Worm (Caenorhabditis elegans) whole organism, L2 larva: ENCODE data around the gene sre-44.

Experiments used
- C34F6.9 ChIP-seq: fragments of 150-350 bp; optimal IDR thresholded peaks from 2 replicates; lab custom pipeline; 2014; ENCODE audit warnings: missing biosample characterization, missing genetic modification characterization
- F13H6.1 ChIP-seq: sonication (generic microtip); optimal IDR thresholded peaks from 2 replicates; lab custom pipeline; 2016; ENCODE audit warnings: missing genetic modification characterization, missing compliant biosample characterization
- R02D3.7 ChIP-seq: fragments of 150-350 bp; optimal IDR thresholded peaks from 2 replicates; lab custom pipeline; 2014; ENCODE audit warnings: missing biosample characterization, missing genetic modification characterization
- alr-1 ChIP-seq: fragments of 150-350 bp; optimal IDR thresholded peaks from 2 replicates; lab custom pipeline; 2014; ENCODE audit warnings: missing biosample characterization, missing genetic modification characterization
- aly-2 ChIP-seq: fragments of 150-350 bp; optimal IDR thresholded peaks from 2 replicates; lab custom pipeline; 2014; ENCODE audit warnings: missing biosample characterization, missing genetic modification characterization
- ceh-82 ChIP-seq: fragments of 150-350 bp; optimal IDR thresholded peaks from 2 replicates; lab custom pipeline; 2014; ENCODE audit warnings: missing biosample characterization, missing genetic modification characterization
- dmd-4 ChIP-seq: sonication (generic microtip); optimal IDR thresholded peaks from 2 replicates; lab custom pipeline; 2017; ENCODE audit warnings: missing biosample characterization, missing genetic modification characterization
- elt-1 ChIP-seq: fragments of 150-350 bp; optimal IDR thresholded peaks from 2 replicates; lab custom pipeline; 2014; ENCODE audit warnings: missing biosample characterization, missing genetic modification characterization
- fos-1 ChIP-seq: fragments of 150-350 bp; optimal IDR thresholded peaks from 2 replicates; lab custom pipeline; 2014; ENCODE audit warnings: missing biosample characterization, missing genetic modification characterization
- gmeb-1 ChIP-seq: fragments of 150-350 bp; optimal IDR thresholded peaks from 2 replicates; lab custom pipeline; 2014; ENCODE audit warnings: missing biosample characterization, missing genetic modification characterization
- lin-11 ChIP-seq: fragments of 150-350 bp; sonication (generic microtip); optimal IDR thresholded peaks from 2 replicates; lab custom pipeline; 2014; ENCODE audit warnings: missing biosample characterization, missing genetic modification characterization, inconsistent platforms, mixed read lengths
- lin-39 ChIP-seq: fragments of 150-350 bp; optimal IDR thresholded peaks from 2 replicates; lab custom pipeline; 2014; ENCODE audit warnings: missing biosample characterization, missing genetic modification reagents, missing genetic modification characterization
- lsy-2 ChIP-seq, 2 experiments: fragments of 150-350 bp in 1 of 2; sonication (generic microtip) in 1 of 2; optimal IDR thresholded peaks; 2 replicates each; lab custom pipeline; 2014 to 2017; ENCODE audit warnings: missing biosample characterization in 2 of 2, missing genetic modification characterization in 2 of 2
- nhr-10 ChIP-seq: sonication (generic microtip); optimal IDR thresholded peaks from 2 replicates; lab custom pipeline; 2017; ENCODE audit warnings: missing biosample characterization, missing genetic modification characterization
- nhr-12 ChIP-seq: fragments of 150-350 bp; optimal IDR thresholded peaks from 2 replicates; lab custom pipeline; 2014; ENCODE audit warnings: missing biosample characterization, missing genetic modification characterization
- nhr-129 ChIP-seq: fragments of 150-350 bp; optimal IDR thresholded peaks from 2 replicates; lab custom pipeline; 2014; ENCODE audit warnings: missing biosample characterization, missing genetic modification characterization
- nhr-21 ChIP-seq: fragments of 150-350 bp; optimal IDR thresholded peaks from 2 replicates; lab custom pipeline; 2014; ENCODE audit warnings: missing biosample characterization, missing genetic modification characterization
- nhr-23 ChIP-seq: fragments of 150-350 bp; optimal IDR thresholded peaks from 2 replicates; lab custom pipeline; 2014; ENCODE audit warnings: missing biosample characterization, missing genetic modification reagents, missing genetic modification characterization
- peb-1 ChIP-seq: fragments of 150-350 bp; optimal IDR thresholded peaks from 2 replicates; lab custom pipeline; 2014; ENCODE audit warnings: missing biosample characterization, missing genetic modification characterization
- sem-4 ChIP-seq: fragments of 150-350 bp; optimal IDR thresholded peaks from 2 replicates; lab custom pipeline; 2014; ENCODE audit warnings: missing biosample characterization, missing genetic modification reagents, missing genetic modification characterization
- skn-1 ChIP-seq: sonication (generic microtip); optimal IDR thresholded peaks from 2 replicates; lab custom pipeline; 2017; ENCODE audit warnings: missing biosample characterization, missing genetic modification characterization
- sma-3 ChIP-seq: sonication (generic microtip); optimal IDR thresholded peaks from 2 replicates; lab custom pipeline; 2016; ENCODE audit warnings: missing genetic modification reagents, missing genetic modification characterization, missing compliant biosample characterization
- sma-9 ChIP-seq, 2 experiments: fragments of 150-350 bp in 1 of 2; sonication (generic microtip) in 1 of 2; optimal IDR thresholded peaks; 2 replicates each; lab custom pipeline; 2014 to 2016; ENCODE audit warnings: missing genetic modification characterization in 2 of 2, mild to moderate bottlenecking in 1 of 2, missing biosample characterization in 1 of 2, missing compliant biosample characterization in 1 of 2, missing genetic modification reagents in 1 of 2, moderate library complexity in 1 of 2
- unc-39 ChIP-seq: fragments of 150-350 bp; optimal IDR thresholded peaks from 2 replicates; lab custom pipeline; 2014; ENCODE audit warnings: missing biosample characterization, missing genetic modification characterization
- zag-1 ChIP-seq: fragments of 150-350 bp; optimal IDR thresholded peaks from 2 replicates; lab custom pipeline; 2014; ENCODE audit warnings: missing biosample characterization, missing genetic modification characterization
- ztf-11 ChIP-seq: sonication (generic microtip); optimal IDR thresholded peaks from 2 replicates; lab custom pipeline; 2017; ENCODE audit warnings: missing biosample characterization, missing genetic modification characterization

Gene sre-44

DNA sequence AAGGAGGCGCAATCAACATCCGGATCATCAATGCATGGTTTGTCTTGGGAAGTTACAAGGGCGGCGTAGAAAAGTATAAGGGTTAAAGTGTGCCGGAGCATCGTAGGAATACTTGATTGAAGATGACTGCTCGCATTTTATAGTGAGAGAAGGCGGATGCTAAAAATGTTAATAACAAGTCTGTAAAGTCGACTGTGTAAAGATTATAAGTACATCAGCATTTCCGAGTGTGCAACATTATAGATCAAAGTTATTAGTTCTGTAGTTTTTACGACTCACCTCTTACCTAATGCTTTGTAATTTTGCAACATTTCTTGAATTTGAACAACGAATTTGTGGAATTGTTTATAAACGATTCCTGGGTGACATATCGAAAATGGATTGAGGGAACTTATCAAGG lies 45.5 kb downstream of the sre-44 start, which contains the start of gene Y39G8B.7:
TSS of gene Y39G8B.7 (minus strand) at position 101 of the 400 bp plus-strand sequence.
- TF ChIP-seq sma-3 (GFP tag; lab: Kevin White, UChicago) = no peak
- TF ChIP-seq nhr-12 (tag; lab: Kevin White, UChicago) = no peak
- TF ChIP-seq F13H6.1 (tag; lab: Kevin White, UChicago) = no peak
- no peak for TF ChIP-seq dmd-4 (tag; lab: Kevin White, UChicago)
- no peak for TF ChIP-seq fos-1 (tag; lab: Kevin White, UChicago)
- no peak for TF ChIP-seq ceh-82 (tag; lab: Kevin White, UChicago)
- no peak for TF ChIP-seq elt-1
- TF ChIP-seq sma-9 (GFP tag; optimal IDR thresholded peaks at IDR 0.05; lab: Kevin White, UChicago) = no peak
- no peak for TF ChIP-seq sma-9 (tag; optimal IDR thresholded peaks at IDR 0.05; lab: Kevin White, UChicago)
- TF ChIP-seq peb-1 (tag; lab: Kevin White, UChicago) = no peak
- TF ChIP-seq gmeb-1 (tag; lab: Kevin White, UChicago) = no peak
- no peak for TF ChIP-seq C34F6.9 (tag; lab: Kevin White, UChicago)
- TF ChIP-seq aly-2 (tag; lab: Kevin White, UChicago) = no peak
- no peak for TF ChIP-seq skn-1 (tag; lab: Kevin White, UChicago)
- TF ChIP-seq nhr-129 = no peak
- TF ChIP-seq ztf-11 = no peak
- no peak for TF ChIP-seq R02D3.7 (tag; lab: Kevin White, UChicago)
- no peak for TF ChIP-seq unc-39 (tag; lab: Kevin White, UChicago)
- TF ChIP-seq nhr-10 (tag; lab: Kevin White, UChicago) = no peak
- TF ChIP-seq, all 48 proteins: peak for 0

DNA sequence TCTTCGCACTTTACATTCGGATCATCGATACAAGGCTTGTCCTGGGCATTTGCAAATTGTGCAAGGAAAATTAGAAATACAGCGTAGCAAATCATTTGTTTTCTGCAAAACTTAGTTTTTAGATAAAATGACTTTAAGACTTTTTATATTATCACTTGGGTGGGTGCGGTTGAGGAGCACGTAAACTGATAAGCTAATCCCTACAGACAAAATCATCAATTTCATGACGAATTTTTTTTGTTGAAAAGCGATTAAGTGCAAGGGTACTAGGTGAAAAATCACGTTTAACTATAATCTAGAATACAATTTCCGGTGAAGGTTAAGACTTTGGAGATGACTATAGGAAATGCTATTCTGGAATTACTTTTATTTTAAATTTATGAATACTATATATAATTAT lies 48.1 kb downstream of the sre-44 start, which contains the start of gene F01D5.1:
TSS of gene F01D5.1 (minus strand) at position 105 of the 400 bp plus-strand sequence.
- TF ChIP-seq sma-9 (GFP tag; optimal IDR thresholded peaks at IDR 0.05; lab: Kevin White, UChicago) (peak; percentile 56), sma-9 (tag; optimal IDR thresholded peaks at IDR 0.05; lab: Kevin White, UChicago) (no peak), ztf-11 (no peak), gmeb-1 (tag; lab: Kevin White, UChicago) (no peak), fos-1 (tag; lab: Kevin White, UChicago) (peak; percentile 42), lin-11 (no peak), nhr-23 (tag; lab: Kevin White, UChicago) (no peak), nhr-21 (tag; lab: Kevin White, UChicago) (no peak), sem-4 (tag; lab: Kevin White, UChicago) (no peak), aly-2 (tag; lab: Kevin White, UChicago) (no peak), alr-1 (tag; lab: Kevin White, UChicago) (no peak), zag-1 (tag; lab: Kevin White, UChicago) (no peak)

DNA sequence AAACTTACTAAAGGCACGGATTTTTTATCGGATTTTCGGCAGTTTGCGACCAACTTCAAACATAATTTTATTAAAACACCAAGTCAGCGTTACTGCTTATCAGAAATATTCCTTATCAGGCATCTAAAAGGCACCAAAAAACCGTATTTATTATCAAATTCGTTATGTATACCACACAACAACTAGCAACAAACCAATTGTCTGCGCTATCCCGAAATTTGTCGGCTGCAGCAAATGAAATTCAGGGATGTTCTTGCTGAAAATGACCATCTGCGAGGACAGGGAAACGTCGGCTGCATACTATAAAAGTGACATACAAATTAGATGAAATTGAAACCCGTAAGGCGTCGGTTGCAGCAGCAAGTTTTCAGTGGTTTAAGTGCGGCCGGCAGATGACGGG lies 48.6 kb downstream of the sre-44 start:
- TF ChIP-seq sem-4 (tag; lab: Kevin White, UChicago) = no peak
- TF ChIP-seq lsy-2 (tag; optimal IDR thresholded peaks at IDR 0.05; lab: Kevin White, UChicago) = no peak
- no peak for TF ChIP-seq lin-39 (tag; lab: Kevin White, UChicago)
- TF ChIP-seq sma-3 (GFP tag; lab: Kevin White, UChicago) = no peak

ce11 chrII:13998964-13999363 lies 49.6 kb downstream of the sre-44 start, which contains the start of gene F01D5.2:
F01D5.2 (minus strand) TSS chrII:13999064.
- no peak for TF ChIP-seq nhr-12 (tag; lab: Kevin White, UChicago)
- TF ChIP-seq, all 48 proteins: peak for 0

DNA sequence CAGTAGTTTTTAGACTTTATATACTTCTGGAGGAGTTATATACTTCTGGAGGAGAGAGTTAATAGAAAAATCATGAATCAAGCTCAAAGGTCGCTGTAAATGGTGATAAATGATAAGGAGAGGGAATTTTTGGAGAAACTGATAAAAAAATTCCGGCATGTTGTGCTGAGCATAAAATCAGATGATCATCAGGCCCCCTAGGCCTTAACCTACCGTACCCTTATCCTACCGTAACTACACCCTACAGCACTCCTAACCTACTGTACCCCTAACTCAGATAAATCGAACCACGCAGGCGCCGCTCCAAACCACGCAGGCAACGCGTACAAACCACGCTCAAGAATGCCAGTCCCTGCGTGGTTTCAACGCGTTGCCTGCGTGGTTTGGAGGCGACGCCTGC lies 50.7 kb downstream of the sre-44 start, which contains the start of gene F01D5.3:
TSS of gene F01D5.3 (minus strand) at position 101 of the 400 bp plus-strand sequence.
- TF ChIP-seq fos-1 (tag; lab: Kevin White, UChicago) = peak; percentile 8
